Fruit fly (Drosophila melanogaster) whole organism, adult: ENCODE data around the gene CG4629.

Source experiments
- CG11617 ChIP-seq: fragments of 200-800 bp; sonication (Bioruptor generic); optimal IDR thresholded peaks from 2 replicates; lab custom pipeline; 2017; ENCODE audit warnings: mild to moderate bottlenecking, missing biosample characterization, missing genetic modification reagents, missing genetic modification characterization
- CG12768 ChIP-seq: fragments of 200-800 bp; sonication (Bioruptor generic); optimal IDR thresholded peaks from 2 replicates; lab custom pipeline; 2017; ENCODE audit warnings: missing biosample characterization, missing genetic modification characterization, mild to moderate bottlenecking, moderate library complexity, missing genetic modification reagents
- CG14711 ChIP-seq: fragments of 200-800 bp; sonication (Bioruptor generic); optimal IDR thresholded peaks from 2 replicates; lab custom pipeline; 2018; ENCODE audit warnings: missing biosample characterization, mild to moderate bottlenecking, missing genetic modification characterization, moderate library complexity
- CG1620 ChIP-seq: fragments of 200-800 bp; sonication (Bioruptor generic); optimal IDR thresholded peaks from 2 replicates; lab custom pipeline; 2016; ENCODE audit warnings: missing biosample characterization, missing genetic modification characterization
- CG33017 ChIP-seq: fragments of 200-800 bp; sonication (Bioruptor generic); optimal IDR thresholded peaks from 2 replicates; lab custom pipeline; 2018; ENCODE audit warnings: missing biosample characterization, mild to moderate bottlenecking, missing genetic modification characterization, moderate library complexity
- CG5204 ChIP-seq: fragments of 200-800 bp; sonication (Bioruptor generic); optimal IDR thresholded peaks from 2 replicates; lab custom pipeline; 2016; ENCODE audit warnings: missing biosample characterization, missing genetic modification characterization
- CG7045 ChIP-seq: fragments of 200-800 bp; sonication (Bioruptor generic); optimal IDR thresholded peaks from 2 replicates; lab custom pipeline; 2017; ENCODE audit warnings: missing biosample characterization, mild to moderate bottlenecking, missing genetic modification characterization
- CG7101 ChIP-seq: fragments of 200-800 bp; sonication (Bioruptor generic); optimal IDR thresholded peaks from 2 replicates; lab custom pipeline; 2018; ENCODE audit warnings: missing biosample characterization, mild to moderate bottlenecking, missing genetic modification characterization, moderate library complexity
- Clk ChIP-seq: fragments of 200-800 bp; sonication (Bioruptor generic); optimal IDR thresholded peaks from 2 replicates; lab custom pipeline; 2017; ENCODE audit warnings: missing biosample characterization, missing genetic modification characterization
- Crg-1 ChIP-seq: fragments of 200-800 bp; sonication (Bioruptor generic); optimal IDR thresholded peaks from 2 replicates; lab custom pipeline; 2016; ENCODE audit warnings: missing biosample characterization, missing genetic modification characterization
- Hr96 ChIP-seq: fragments of 200-800 bp; sonication (Bioruptor generic); optimal IDR thresholded peaks from 2 replicates; lab custom pipeline; 2016; ENCODE audit warnings: missing biosample characterization, missing genetic modification characterization
- Mnt ChIP-seq: fragments of 200-800 bp; sonication (Bioruptor generic); optimal IDR thresholded peaks from 2 replicates; lab custom pipeline; 2016; ENCODE audit warnings: missing biosample characterization, mild to moderate bottlenecking, missing genetic modification characterization
- bab1 ChIP-seq: fragments of 200-800 bp; sonication (Bioruptor generic); optimal IDR thresholded peaks from 3 replicates; lab custom pipeline; 2019; ENCODE audit warnings: missing biosample characterization, mild to moderate bottlenecking, missing genetic modification characterization, moderate library complexity
- cic ChIP-seq: fragments of 200-800 bp; sonication (Bioruptor generic); optimal IDR thresholded peaks from 2 replicates; lab custom pipeline; 2017; ENCODE audit warnings: missing biosample characterization, mild to moderate bottlenecking, missing genetic modification characterization, moderate library complexity
- cnc ChIP-seq, 2 experiments: fragments of >200 bp; optimal IDR thresholded peaks; 2 replicates each; lab custom pipeline; 2017
- kay ChIP-seq: fragments of 200-800 bp; sonication (Bioruptor generic); peaks from one replicate; lab custom pipeline; 2016; ENCODE audit warnings: missing biosample characterization, missing genetic modification characterization, borderline replicate concordance
- ovo ChIP-seq: fragments of 200-800 bp; sonication (Bioruptor generic); optimal IDR thresholded peaks from 2 replicates; lab custom pipeline; 2016; ENCODE audit warnings: missing biosample characterization, missing genetic modification characterization
- pad ChIP-seq: fragments of 200-800 bp; sonication (Bioruptor generic); optimal IDR thresholded peaks from 3 replicates; lab custom pipeline; 2017; ENCODE audit warnings: missing biosample characterization, missing genetic modification characterization, mild to moderate bottlenecking, moderate library complexity, missing genetic modification reagents
- tj ChIP-seq: fragments of 200-800 bp; sonication (Bioruptor generic); optimal IDR thresholded peaks from 3 replicates; lab custom pipeline; 2017; ENCODE audit warnings: missing biosample characterization, mild to moderate bottlenecking, missing genetic modification characterization, moderate library complexity
- toe ChIP-seq: fragments of 200-800 bp; sonication (Bioruptor generic); optimal IDR thresholded peaks from 2 replicates; lab custom pipeline; 2016; ENCODE audit warnings: missing biosample characterization, missing genetic modification characterization

CG4629 gene

dm6 chr2L:1077469-1077993, 24.8 kb downstream of the CG4629 start, which contains the start of the genes S and ast:
S (minus strand) TSS chr2L:1077815.
ast (plus strand) TSS chr2L:1077948.
- TF ChIP-seq CG7045 (peak; percentile 9), cic (no peak), pad (GFP tag; lab: Kevin White, UChicago) (peak; percentile 32), Mnt (GFP tag; lab: Kevin White, UChicago) (peak; percentile 72), CG7101 (tag; lab: Kevin White, UChicago) (peak; percentile 46), CG5204 (GFP tag; lab: Kevin White, UChicago) (no peak), CG1620 (GFP tag; lab: Kevin White, UChicago) (peak; percentile 47), Crg-1 (GFP tag; lab: Kevin White, UChicago) (no peak), ovo (peak; percentile 22), bab1 (peak; percentile 66), CG14711 (tag; lab: Kevin White, UChicago) (peak; percentile 1)

DNA sequence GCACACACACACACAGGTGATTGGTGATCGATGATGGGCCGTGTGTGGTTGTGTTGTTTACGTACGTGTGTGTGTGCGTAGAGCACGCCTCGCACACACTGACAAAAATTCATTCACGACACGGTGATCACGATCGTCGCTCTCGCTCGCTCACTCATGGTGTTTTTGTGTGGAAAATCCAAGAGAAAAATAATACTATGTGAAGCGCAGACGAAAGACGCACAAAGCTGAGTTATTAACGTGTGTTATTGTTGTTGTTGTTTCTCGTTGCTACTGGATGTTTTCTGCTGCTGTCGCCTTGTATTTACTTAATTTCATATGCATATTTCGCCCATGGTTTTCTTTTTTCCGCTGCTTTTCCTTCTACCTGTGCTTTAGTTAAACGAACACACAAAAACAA, 25.3 kb downstream of the CG4629 start:
- peak; percentile 80 for TF ChIP-seq cic
- TF ChIP-seq kay (GFP tag; lab: Kevin White, UChicago), result no peak

- TF ChIP-seq CG7101 (tag; lab: Kevin White, UChicago), result peak; percentile 41
- no peak for TF ChIP-seq ovo
Observed at dm6 chr2L:1075753-1076152, 26.6 kb downstream of the CG4629 start.

DNA sequence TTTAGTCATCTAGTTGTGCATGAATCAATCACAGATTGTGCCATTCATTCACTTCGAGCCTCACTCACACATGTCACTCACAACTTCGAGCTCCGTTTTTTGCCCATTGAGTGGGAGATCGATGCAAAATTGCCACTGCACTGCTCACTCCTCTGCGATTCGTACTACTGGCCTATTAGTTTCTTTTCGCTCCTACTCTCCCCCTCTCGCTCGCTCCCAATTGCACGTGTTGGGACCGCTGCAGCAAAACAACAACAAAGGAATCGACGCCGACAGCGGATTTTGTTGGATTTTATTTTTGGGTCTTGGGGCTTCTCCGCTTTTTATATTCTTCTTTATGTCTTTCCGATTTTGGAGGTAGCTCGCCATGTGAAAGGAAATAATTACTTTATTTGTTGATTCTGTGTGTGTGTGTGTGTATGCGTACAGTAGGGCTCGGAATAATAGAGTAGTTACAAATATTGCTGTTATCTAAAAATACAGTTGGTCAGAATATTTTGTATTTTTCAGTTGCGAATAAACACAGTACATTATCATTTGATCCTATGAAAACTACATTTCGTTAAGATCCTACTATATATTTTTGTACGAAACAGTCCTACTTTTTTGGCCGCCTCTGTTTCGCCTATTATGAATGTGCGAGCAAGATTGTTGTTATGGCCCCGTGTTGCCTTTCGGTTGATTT, 28.0 kb downstream of the CG4629 start:
- TF ChIP-seq CG11617, result no peak
- TF ChIP-seq tj (GFP tag; lab: Kevin White, UChicago), result peak; percentile 9
- no peak for TF ChIP-seq CG33017 (tag; lab: Kevin White, UChicago)
- TF ChIP-seq CG7101 (tag; lab: Kevin White, UChicago), result no peak
- TF ChIP-seq Clk (GFP tag; lab: Kevin White, UChicago), result no peak
- TF ChIP-seq CG14711 (tag; lab: Kevin White, UChicago), result peak; percentile 21
- peak; percentile 1 for TF ChIP-seq Mnt (GFP tag; lab: Kevin White, UChicago)
- no peak for TF ChIP-seq pad (GFP tag; lab: Kevin White, UChicago)

dm6 chr2L:1073530-1073929, 28.8 kb downstream of the CG4629 start:
- peak; percentile 55 for TF ChIP-seq tj (GFP tag; lab: Kevin White, UChicago)
- no peak for TF ChIP-seq CG33017 (tag; lab: Kevin White, UChicago)
- no peak for TF ChIP-seq ovo
- no peak for TF ChIP-seq CG5204 (GFP tag; lab: Kevin White, UChicago)
- peak; percentile 56 for TF ChIP-seq bab1
- TF ChIP-seq kay (GFP tag; lab: Kevin White, UChicago), result no peak
- TF ChIP-seq pad (GFP tag; lab: Kevin White, UChicago), result no peak

- TF ChIP-seq CG12768 (GFP tag; lab: Kevin White, UChicago) (peak; percentile 41), Crg-1 (GFP tag; lab: Kevin White, UChicago) (peak; percentile 54), Hr96 (GFP tag; lab: Kevin White, UChicago) (peak; percentile 53), CG14711 (tag; lab: Kevin White, UChicago) (peak; percentile 23), pad (GFP tag; lab: Kevin White, UChicago) (peak; percentile 47), Clk (GFP tag; lab: Kevin White, UChicago) (no peak), ovo (peak; percentile 48), CG11617 (peak; percentile 17), CG7101 (tag; lab: Kevin White, UChicago) (peak; percentile 71), CG1620 (GFP tag; lab: Kevin White, UChicago) (peak; percentile 5), Mnt (GFP tag; lab: Kevin White, UChicago) (peak; percentile 11), kay (GFP tag; lab: Kevin White, UChicago) (no peak), toe (GFP tag; lab: Kevin White, UChicago) (no peak), cic (no peak), tj (GFP tag; lab: Kevin White, UChicago) (no peak), cnc (optimal IDR thresholded peaks at IDR 0.05; lab: Kevin White, UChicago) (no peak), CG33017 (tag; lab: Kevin White, UChicago) (no peak), CG7045 (peak; percentile 56), bab1 (no peak), CG5204 (GFP tag; lab: Kevin White, UChicago) (no peak)
Observed at dm6 chr2L:1072184-1072583, 30.1 kb downstream of the CG4629 start.

DNA sequence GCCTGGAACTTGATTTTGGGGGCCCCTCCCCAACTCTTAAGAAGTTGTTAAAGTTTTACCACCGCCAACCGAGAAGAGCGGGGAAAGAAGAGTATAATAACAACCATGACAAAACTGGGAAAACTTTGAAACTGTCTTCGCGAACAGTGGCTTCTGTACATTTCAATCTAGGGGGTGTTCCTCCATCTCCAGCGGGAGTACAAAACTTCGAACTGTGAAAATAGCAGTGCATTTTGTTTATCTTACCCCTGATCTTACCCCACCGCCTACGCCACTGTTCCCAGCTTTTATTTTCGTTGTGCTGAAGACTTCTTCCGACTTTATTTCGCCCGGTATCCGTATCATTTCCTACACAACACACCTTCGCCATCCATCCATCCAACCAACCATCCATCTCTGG, 31.4 kb downstream of the CG4629 start:
- no peak for TF ChIP-seq Clk (GFP tag; lab: Kevin White, UChicago)
- TF ChIP-seq CG5204 (GFP tag; lab: Kevin White, UChicago), result no peak
- no peak for TF ChIP-seq CG33017 (tag; lab: Kevin White, UChicago)
- TF ChIP-seq CG7045, result no peak
- TF ChIP-seq cic, result no peak
- TF ChIP-seq CG7101 (tag; lab: Kevin White, UChicago), result no peak
- TF ChIP-seq Mnt (GFP tag; lab: Kevin White, UChicago), result no peak
- no peak for TF ChIP-seq pad (GFP tag; lab: Kevin White, UChicago)
- no peak for TF ChIP-seq kay (GFP tag; lab: Kevin White, UChicago)
- no peak for TF ChIP-seq CG14711 (tag; lab: Kevin White, UChicago)
- TF ChIP-seq bab1, result no peak
- no peak for TF ChIP-seq CG1620 (GFP tag; lab: Kevin White, UChicago)
- TF ChIP-seq Hr96 (GFP tag; lab: Kevin White, UChicago), result no peak
- no peak for TF ChIP-seq tj (GFP tag; lab: Kevin White, UChicago)
- TF ChIP-seq CG11617, result no peak
- TF ChIP-seq ovo, result no peak
- TF ChIP-seq Crg-1 (GFP tag; lab: Kevin White, UChicago), result no peak
- no peak for TF ChIP-seq cnc (optimal IDR thresholded peaks at IDR 0.05; lab: Kevin White, UChicago)
- no peak for TF ChIP-seq CG12768 (GFP tag; lab: Kevin White, UChicago)
- TF ChIP-seq toe (GFP tag; lab: Kevin White, UChicago), result no peak
